Worm (Caenorhabditis elegans): ENCODE measurements around the gene C01F1.6.

C01F1.6 gene

ce11 chrII:4299227-4299703 lies 11.3 kb upstream of the C01F1.6 start, which contains the start of gene sco-1 (continued):
- TF ChIP-seq C04F5.9 (tag; optimal IDR thresholded peaks at IDR 0.05) (peak; percentile 97), mep-1 (tag; optimal IDR thresholded peaks at IDR 0.05) (peak; percentile 93), skn-1 (tag; optimal IDR thresholded peaks at IDR 0.05) (peak; percentile 95), sox-4 (tag; optimal IDR thresholded peaks at IDR 0.05) (peak; percentile 95), aly-2 (tag; optimal IDR thresholded peaks at IDR 0.05) (peak; percentile 68), nhr-12 (tag; optimal IDR thresholded peaks at IDR 0.05) (peak; percentile 25), xbp-1 (tag; optimal IDR thresholded peaks at IDR 0.05) (peak; percentile 98), irx-1 (tag; optimal IDR thresholded peaks at IDR 0.05) (peak; percentile 97), lin-15B (tag; optimal IDR thresholded peaks at IDR 0.05) (peak; percentile 95), aha-1 (tag; optimal IDR thresholded peaks at IDR 0.05) (peak; percentile 76), nhr-90 (tag; optimal IDR thresholded peaks at IDR 0.05; ENCODE audit: poor library complexity) (peak; percentile 98), hlh-17 (GFP tag; optimal IDR thresholded peaks at IDR 0.05; ENCODE audit: borderline replicate concordance) (no peak), swsn-7 (tag; optimal IDR thresholded peaks at IDR 0.05) (peak; percentile 96), sptf-1 (tag; optimal IDR thresholded peaks at IDR 0.05) (no peak), rnt-1 (tag; optimal IDR thresholded peaks at IDR 0.05) (peak; percentile 100), F16B12.6 (tag; optimal IDR thresholded peaks at IDR 0.05) (peak; percentile 71), blmp-1 (tag; optimal IDR thresholded peaks at IDR 0.05) (peak; percentile 79), tbx-2 (tag; optimal IDR thresholded peaks at IDR 0.05) (peak; percentile 98), efl-3 (GFP tag; optimal IDR thresholded peaks at IDR 0.05) (peak; percentile 90), nhr-47 (tag; optimal IDR thresholded peaks at IDR 0.05) (peak; percentile 98), grh-1 (GFP tag; IDR thresholded peaks at IDR 0.05) (peak; percentile 97), nhr-84 (tag; optimal IDR thresholded peaks at IDR 0.05) (no peak), zip-4 (GFP tag; optimal IDR thresholded peaks at IDR 0.05) (peak; percentile 93), unc-130 (tag; optimal IDR thresholded peaks at IDR 0.05) (peak; percentile 92), unc-30 (tag; optimal IDR thresholded peaks at IDR 0.05) (no peak), sup-37 (GFP tag; optimal IDR thresholded peaks at IDR 0.05) (peak; percentile 93), lsy-2 (tag; optimal IDR thresholded peaks at IDR 0.05) (peak; percentile 96 to 97), lin-14 (GFP tag; optimal IDR thresholded peaks at IDR 0.05) (peak; percentile 97), ceh-90 (tag; optimal IDR thresholded peaks at IDR 0.05) (peak; percentile 90), jun-1 (tag; optimal IDR thresholded peaks at IDR 0.05) (peak; percentile 93), vab-15 (tag; optimal IDR thresholded peaks at IDR 0.05) (peak; percentile 91), pqm-1 (tag; optimal IDR thresholded peaks at IDR 0.05) (no peak), egl-13 (tag; optimal IDR thresholded peaks at IDR 0.05) (peak; percentile 97), ztf-4 (tag; optimal IDR thresholded peaks at IDR 0.05) (peak; percentile 87), nhr-20 (tag; optimal IDR thresholded peaks at IDR 0.05) (peak; percentile 97), pax-3 (tag; optimal IDR thresholded peaks at IDR 0.05) (peak; percentile 96), hlh-4 (tag; optimal IDR thresholded peaks at IDR 0.05) (peak; percentile 76), unc-98 (GFP tag; IDR thresholded peaks at IDR 0.05) (peak; percentile 94), nhr-76 (tag; optimal IDR thresholded peaks at IDR 0.05) (peak; percentile 65), ztf-11 (tag; optimal IDR thresholded peaks at IDR 0.05) (peak in 1 of 2 experiments; percentile 98), zag-1 (tag; optimal IDR thresholded peaks at IDR 0.05) (peak; percentile 92), ceh-88 (GFP tag; IDR thresholded peaks at IDR 0.05) (peak; percentile 92), isw-1 (GFP tag; IDR thresholded peaks at IDR 0.05) (peak; percentile 98), ceh-82 (tag; optimal IDR thresholded peaks at IDR 0.05) (peak; percentile 97 to 98 (median 98)), dsc-1 (tag; optimal IDR thresholded peaks at IDR 0.05) (peak; percentile 98), lin-13 (GFP tag; optimal IDR thresholded peaks at IDR 0.05) (peak; percentile 97), snu-23 (GFP tag; optimal IDR thresholded peaks at IDR 0.05) (peak; percentile 99), nhr-85 (tag) (peak; percentile 99), pag-3 (tag; optimal IDR thresholded peaks at IDR 0.05; ENCODE audit: borderline replicate concordance, insufficient read depth) (no peak), nhr-77 (tag; optimal IDR thresholded peaks at IDR 0.05) (peak; percentile 95), nhr-11 (tag; optimal IDR thresholded peaks at IDR 0.05) (peak; percentile 85), ces-1 (GFP tag; optimal IDR thresholded peaks at IDR 0.05) (peak; percentile 33), dpl-1 (GFP tag; optimal IDR thresholded peaks at IDR 0.05) (peak; percentile 85 to 89 (median 87))

Data from whole organism, L1 larva.